Fruit fly (Drosophila melanogaster): ENCODE data around the gene CG11656.

DNA sequence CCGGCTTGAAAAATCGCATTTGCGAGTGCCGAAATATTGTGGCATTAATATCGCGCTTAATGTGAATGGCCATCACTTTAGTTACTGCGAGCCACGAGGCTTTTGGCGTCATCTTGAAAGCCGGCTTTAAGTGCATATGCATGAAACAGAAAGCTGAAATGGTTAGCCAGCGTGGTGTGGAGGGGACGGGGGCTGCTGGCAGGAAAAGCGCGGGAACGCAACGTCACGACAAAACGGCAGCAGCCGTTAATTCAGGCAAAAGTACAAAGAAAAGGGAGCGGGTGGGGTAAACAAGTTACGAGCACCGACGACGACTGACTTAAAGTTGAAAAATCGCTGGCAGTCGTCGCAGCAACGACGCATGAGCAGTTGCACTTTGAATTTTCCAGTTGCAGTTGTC, 5.7 kb downstream of the CG11656 start:
- TF ChIP-seq cato (GFP tag; optimal IDR thresholded peaks at IDR 0.05; ENCODE audit: borderline replicate concordance) (no peak), CG6813 (GFP tag; optimal IDR thresholded peaks at IDR 0.05) (no peak), CG12744 (GFP tag; optimal IDR thresholded peaks at IDR 0.05) (no peak), prd (optimal IDR thresholded peaks at IDR 0.05) (no peak), prd (GFP tag; IDR thresholded peaks at IDR 0.05) (no peak), Doc2 (GFP tag; IDR thresholded peaks at IDR 0.05) (no peak), CG11247 (GFP tag; IDR thresholded peaks at IDR 0.05) (no peak), Hand (GFP tag; optimal IDR thresholded peaks at IDR 0.05) (no peak), CG4854 (GFP tag; optimal IDR thresholded peaks at IDR 0.05) (no peak), CG11398 (GFP tag; optimal IDR thresholded peaks at IDR 0.05) (no peak), CG8388 (GFP tag; optimal IDR thresholded peaks at IDR 0.05) (no peak), CG2120 (GFP tag; optimal IDR thresholded peaks at IDR 0.05) (no peak), CG6272 (GFP tag; IDR thresholded peaks at IDR 0.05) (no peak), btn (GFP tag; optimal IDR thresholded peaks at IDR 0.05) (no peak), CG10959 (GFP tag; IDR thresholded peaks at IDR 0.05) (no peak)

Data from whole organism, embryonic.